Worm (Caenorhabditis elegans): Measurements from ENCODE around the gene pqn-25.

The pqn-25 gene

ce11 chrIII:5512502-5512901 is at the start of gene pqn-25:
Gene pqn-25, minus strand, starts transcription at chrIII:5512602.
- TF ChIP-seq pes-1 (GFP tag; IDR thresholded peaks at IDR 0.05) (no peak), F13C5.2 (tag; optimal IDR thresholded peaks at IDR 0.05) (no peak)

ce11 chrIII:5557246-5557819 is 44.9 kb upstream of the pqn-25 start, which contains the start of gene rpc-2:
Gene rpc-2, plus strand, starts transcription at chrIII:5557365.
- TF ChIP-seq ama-1 (optimal IDR thresholded peaks at IDR 0.05): no peak
- no peak for TF ChIP-seq ceh-36 (tag; optimal IDR thresholded peaks at IDR 0.05)
- TF ChIP-seq ceh-13 (GFP tag; optimal IDR thresholded peaks at IDR 0.05): no peak
- TF ChIP-seq hmg-4 (GFP tag; optimal IDR thresholded peaks at IDR 0.05): no peak
- TF ChIP-seq sea-1 (GFP tag; conservative IDR thresholded peaks at IDR 0.05): no peak
- TF ChIP-seq B0310.2 (tag; optimal IDR thresholded peaks at IDR 0.05): no peak
- TF ChIP-seq tbx-37 (GFP tag; conservative IDR thresholded peaks at IDR 0.05): no peak
- TF ChIP-seq hnd-1 (tag; optimal IDR thresholded peaks at IDR 0.05): no peak
- no peak for TF ChIP-seq hmbx-1 (tag; optimal IDR thresholded peaks at IDR 0.05)
- TF ChIP-seq scrt-1 (GFP tag; IDR thresholded peaks at IDR 0.05): no peak
- no peak for TF ChIP-seq F13C5.2 (tag; optimal IDR thresholded peaks at IDR 0.05)
- no peak for TF ChIP-seq pes-1 (GFP tag; IDR thresholded peaks at IDR 0.05)
- no peak for TF ChIP-seq aly-1 (tag; optimal IDR thresholded peaks at IDR 0.05)
- no peak for TF ChIP-seq ets-7 (tag; optimal IDR thresholded peaks at IDR 0.05)
- TF ChIP-seq tbx-11 (GFP tag; IDR thresholded peaks at IDR 0.05): no peak
- TF ChIP-seq flt-1 (GFP tag; IDR thresholded peaks at IDR 0.05): no peak

DNA sequence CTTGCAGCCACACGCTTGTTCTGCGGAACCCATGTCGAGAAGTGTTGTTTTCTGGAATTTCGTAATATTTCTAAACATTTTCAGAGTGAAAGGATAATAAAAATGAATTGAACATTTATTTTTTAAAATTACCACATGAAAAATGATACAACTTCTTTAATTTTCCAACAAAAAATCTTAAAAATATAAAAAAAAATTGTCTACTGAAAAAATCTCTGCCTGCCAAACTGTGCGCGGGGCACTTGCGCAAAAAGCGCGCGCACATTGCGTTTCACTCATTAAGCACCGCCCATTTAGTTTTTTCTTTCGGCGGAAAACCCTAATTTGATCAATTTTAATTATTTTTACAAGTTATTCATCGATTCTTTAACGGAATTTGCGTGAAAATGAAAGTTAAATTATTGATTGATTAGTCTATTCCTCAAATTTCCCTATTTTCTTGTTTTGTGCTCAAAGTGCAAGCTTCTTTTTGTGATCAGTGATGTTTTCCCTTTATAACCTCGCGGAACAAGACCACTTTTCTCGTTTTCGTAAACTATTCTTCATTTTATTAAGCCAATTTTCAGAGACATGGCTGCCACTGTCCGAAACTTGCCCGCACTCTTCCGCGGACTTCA is 42.6 kb upstream of the pqn-25 start, which contains the start of the genes nmad-1 and hach-1:
Gene nmad-1 (minus strand): TSS at position 51 of the 617 bp plus-strand sequence.
Gene hach-1 (plus strand): TSS at position 567 of the 617 bp plus-strand sequence.
- TF ChIP-seq tra-4 (tag; optimal IDR thresholded peaks at IDR 0.05): peak; percentile 77
- peak; percentile 96 for TF ChIP-seq F13C5.2 (tag; optimal IDR thresholded peaks at IDR 0.05)
- peak; percentile 78 for TF ChIP-seq hnd-1 (tag; optimal IDR thresholded peaks at IDR 0.05)
- peak; percentile 77 for TF ChIP-seq aly-1 (tag; optimal IDR thresholded peaks at IDR 0.05)
- TF ChIP-seq sea-1 (GFP tag; conservative IDR thresholded peaks at IDR 0.05): peak; percentile 91
- peak; percentile 86 for TF ChIP-seq flt-1 (GFP tag; IDR thresholded peaks at IDR 0.05)
- peak; percentile 91 for TF ChIP-seq ceh-36 (tag; optimal IDR thresholded peaks at IDR 0.05)
- TF ChIP-seq hmbx-1 (tag; optimal IDR thresholded peaks at IDR 0.05): peak; percentile 60
- peak; percentile 75 for TF ChIP-seq ets-7 (tag; optimal IDR thresholded peaks at IDR 0.05)
- TF ChIP-seq pes-1 (GFP tag; IDR thresholded peaks at IDR 0.05): peak; percentile 94
- TF ChIP-seq ceh-13 (GFP tag; optimal IDR thresholded peaks at IDR 0.05): peak; percentile 91
- TF ChIP-seq hmg-4 (GFP tag; optimal IDR thresholded peaks at IDR 0.05): peak; percentile 89
- peak; percentile 84 for TF ChIP-seq B0310.2 (tag; optimal IDR thresholded peaks at IDR 0.05)
- TF ChIP-seq scrt-1 (GFP tag; IDR thresholded peaks at IDR 0.05): peak; percentile 93
- TF ChIP-seq ama-1 (optimal IDR thresholded peaks at IDR 0.05): no peak
- peak; percentile 94 for TF ChIP-seq tbx-11 (GFP tag; IDR thresholded peaks at IDR 0.05)
- TF ChIP-seq tbx-37 (GFP tag; conservative IDR thresholded peaks at IDR 0.05): peak; percentile 89

ce11 chrIII:5553098-5553497 is 40.7 kb upstream of the pqn-25 start:
- TF ChIP-seq tra-4 (tag; optimal IDR thresholded peaks at IDR 0.05): no peak
- TF ChIP-seq F13C5.2 (tag; optimal IDR thresholded peaks at IDR 0.05): no peak
- no peak for TF ChIP-seq B0310.2 (tag; optimal IDR thresholded peaks at IDR 0.05)
- TF ChIP-seq tbx-37 (GFP tag; conservative IDR thresholded peaks at IDR 0.05): no peak
- TF ChIP-seq flt-1 (GFP tag; IDR thresholded peaks at IDR 0.05): no peak
- TF ChIP-seq pes-1 (GFP tag; IDR thresholded peaks at IDR 0.05): no peak
- TF ChIP-seq hmg-4 (GFP tag; optimal IDR thresholded peaks at IDR 0.05): no peak
- TF ChIP-seq scrt-1 (GFP tag; IDR thresholded peaks at IDR 0.05): no peak
- TF ChIP-seq hnd-1 (tag; optimal IDR thresholded peaks at IDR 0.05): no peak
- TF ChIP-seq hmbx-1 (tag; optimal IDR thresholded peaks at IDR 0.05): no peak
- TF ChIP-seq ama-1 (optimal IDR thresholded peaks at IDR 0.05): no peak
- TF ChIP-seq ceh-13 (GFP tag; optimal IDR thresholded peaks at IDR 0.05): no peak
- TF ChIP-seq aly-1 (tag; optimal IDR thresholded peaks at IDR 0.05): no peak
- no peak for TF ChIP-seq ceh-36 (tag; optimal IDR thresholded peaks at IDR 0.05)
- TF ChIP-seq ets-7 (tag; optimal IDR thresholded peaks at IDR 0.05): no peak
- TF ChIP-seq tbx-11 (GFP tag; IDR thresholded peaks at IDR 0.05): no peak
- TF ChIP-seq sea-1 (GFP tag; conservative IDR thresholded peaks at IDR 0.05): no peak

- TF ChIP-seq tbx-11 (GFP tag; IDR thresholded peaks at IDR 0.05) (no peak), tbx-37 (GFP tag; conservative IDR thresholded peaks at IDR 0.05) (no peak), B0310.2 (tag; optimal IDR thresholded peaks at IDR 0.05) (no peak), hnd-1 (tag; optimal IDR thresholded peaks at IDR 0.05) (no peak), sea-1 (GFP tag; conservative IDR thresholded peaks at IDR 0.05) (no peak), tra-4 (tag; optimal IDR thresholded peaks at IDR 0.05) (no peak), ceh-36 (tag; optimal IDR thresholded peaks at IDR 0.05) (no peak)
Measured at ce11 chrIII:5552072-5552667, 39.8 kb upstream of the pqn-25 start, which contains the start of gene F09F7.6. Gene F09F7.6, minus strand, starts transcription at chrIII:5552135.

ce11 chrIII:5550844-5551243 is 38.4 kb upstream of the pqn-25 start:
- TF ChIP-seq scrt-1 (GFP tag; IDR thresholded peaks at IDR 0.05) (no peak), flt-1 (GFP tag; IDR thresholded peaks at IDR 0.05) (no peak), aly-1 (tag; optimal IDR thresholded peaks at IDR 0.05) (no peak), sea-1 (GFP tag; conservative IDR thresholded peaks at IDR 0.05) (no peak), ceh-36 (tag; optimal IDR thresholded peaks at IDR 0.05) (no peak), hmg-4 (GFP tag; optimal IDR thresholded peaks at IDR 0.05) (no peak), ceh-13 (GFP tag; optimal IDR thresholded peaks at IDR 0.05) (no peak), ets-7 (tag; optimal IDR thresholded peaks at IDR 0.05) (no peak), B0310.2 (tag; optimal IDR thresholded peaks at IDR 0.05) (no peak), hmbx-1 (tag; optimal IDR thresholded peaks at IDR 0.05) (no peak), F13C5.2 (tag; optimal IDR thresholded peaks at IDR 0.05) (no peak), tbx-37 (GFP tag; conservative IDR thresholded peaks at IDR 0.05) (no peak), ama-1 (optimal IDR thresholded peaks at IDR 0.05) (no peak)

ce11 chrIII:5550193-5550592 is 37.8 kb upstream of the pqn-25 start:
- TF ChIP-seq ets-7 (tag; optimal IDR thresholded peaks at IDR 0.05): no peak
- no peak for TF ChIP-seq ceh-13 (GFP tag; optimal IDR thresholded peaks at IDR 0.05)
- no peak for TF ChIP-seq tbx-37 (GFP tag; conservative IDR thresholded peaks at IDR 0.05)
- no peak for TF ChIP-seq ama-1 (optimal IDR thresholded peaks at IDR 0.05)
- no peak for TF ChIP-seq B0310.2 (tag; optimal IDR thresholded peaks at IDR 0.05)
- no peak for TF ChIP-seq tra-4 (tag; optimal IDR thresholded peaks at IDR 0.05)
- TF ChIP-seq tbx-11 (GFP tag; IDR thresholded peaks at IDR 0.05): no peak
- TF ChIP-seq scrt-1 (GFP tag; IDR thresholded peaks at IDR 0.05): no peak
- TF ChIP-seq aly-1 (tag; optimal IDR thresholded peaks at IDR 0.05): no peak
- TF ChIP-seq F13C5.2 (tag; optimal IDR thresholded peaks at IDR 0.05): no peak
- no peak for TF ChIP-seq flt-1 (GFP tag; IDR thresholded peaks at IDR 0.05)
- TF ChIP-seq sea-1 (GFP tag; conservative IDR thresholded peaks at IDR 0.05): no peak
- no peak for TF ChIP-seq pes-1 (GFP tag; IDR thresholded peaks at IDR 0.05)
